Fruit fly (Drosophila melanogaster): ENCODE results near the gene regucalcin.

The regucalcin gene

dm6 chrX:12056535-12056934 is 44.4 kb downstream of the regucalcin start, which contains the start of gene Uch-L5R:
TSS of gene Uch-L5R (minus strand) at chrX:12056635.
- TF ChIP-seq CG1621 (tag; optimal IDR thresholded peaks at IDR 0.05) (no peak), Lpt (GFP tag; optimal IDR thresholded peaks at IDR 0.05) (no peak)

- TF ChIP-seq Gug (GFP tag; IDR thresholded peaks at IDR 0.05) (no peak), Lpt (GFP tag; optimal IDR thresholded peaks at IDR 0.05) (no peak), CG8119 (GFP tag; IDR thresholded peaks at IDR 0.05) (no peak), Hr4 (GFP tag; optimal IDR thresholded peaks at IDR 0.05) (no peak)
These were observed 47.3 kb downstream of the regucalcin start, which contains the start of gene Muc11A for dm6 chrX:12059495-12059894. TSS of gene Muc11A (plus strand) at chrX:12059795.
